Worm (Caenorhabditis elegans) whole organism, late embryonic: ENCODE data around the gene Y64H9A.2.

Source experiments
- lin-11 ChIP-seq: fragments of 200-800 bp; sonication (Bioruptor generic); optimal IDR thresholded peaks from 2 replicates; lab custom pipeline; 2018; ENCODE audit warnings: mild to moderate bottlenecking, missing genetic modification characterization, missing compliant biosample characterization
- pha-2 ChIP-seq: sonication (generic microtip); optimal IDR thresholded peaks from 2 replicates; lab custom pipeline; 2017; ENCODE audit warnings: mild to moderate bottlenecking, missing genetic modification characterization, missing compliant biosample characterization
- unc-3 ChIP-seq, 2 experiments: fragments of 200-800 bp in 1 of 2; sonication (Bioruptor generic) in 1 of 2; sonication (generic microtip) in 1 of 2; conservative IDR thresholded peaks in 1 of 2; optimal IDR thresholded peaks in 1 of 2; 2 replicates each; pipeline versions ENCODE4 v1.3.6 to Lab custom; 2016 to 2022; ENCODE audit warnings: missing compliant biosample characterization in 2 of 2, missing genetic modification characterization in 2 of 2, missing genetic modification reagents in 1 of 2

- no peak for TF ChIP-seq pha-2
- TF ChIP-seq lin-11, result no peak
- no peak for TF ChIP-seq unc-3 (GFP tag; conservative IDR thresholded peaks at IDR 0.05; lab: Robert Waterston, UW)
- TF ChIP-seq unc-3 (tag; optimal IDR thresholded peaks at IDR 0.05; lab: Kevin White, UChicago), result no peak
Measured at ce11 chrX:5071025-5071424, 27.2 kb downstream of the Y64H9A.2 start.
